Worm (Caenorhabditis elegans) whole organism, young adult: ENCODE results near the gene fkb-1.

Experiments used
- B0035.1 ChIP-seq: sonication (generic microtip); optimal IDR thresholded peaks from 2 replicates; lab custom pipeline; 2016; ENCODE audit warnings: missing genetic modification characterization, mild to moderate bottlenecking, missing compliant biosample characterization, missing genotype, missing genetic modification reagents
- B0336.3 ChIP-seq: fragments of 200-800 bp; sonication (Bioruptor generic); IDR thresholded peaks from 2 replicates; pipeline ENCODE4 v1.3.6; 2022; ENCODE audit warnings: missing genetic modification characterization, missing compliant biosample characterization
- F23B12.7 ChIP-seq: sonication (generic microtip); optimal IDR thresholded peaks from 2 replicates; lab custom pipeline; 2017; ENCODE audit warnings: missing genetic modification characterization, mild to moderate bottlenecking, missing compliant biosample characterization, antibody characterized with exemption, moderate library complexity; ENCODE audit not compliant: insufficient read depth
- F33H1.4 ChIP-seq: fragments of 200-800 bp; sonication (Bioruptor generic); IDR thresholded peaks from 2 replicates; pipeline ENCODE4 v1.3.6; 2022; ENCODE audit warnings: missing genetic modification reagents, missing genetic modification characterization, missing compliant biosample characterization
- F37B4.10 ChIP-seq: fragments of 200-800 bp; sonication (Bioruptor generic); IDR thresholded peaks from 2 replicates; pipeline ENCODE4 v1.3.6; 2022; ENCODE audit warnings: missing genetic modification characterization, missing compliant biosample characterization
- F55B11.4 ChIP-seq: sonication (generic microtip); optimal IDR thresholded peaks from 2 replicates; lab custom pipeline; 2016; ENCODE audit warnings: missing compliant biosample characterization, missing genetic modification characterization, borderline replicate concordance; ENCODE audit not compliant: insufficient read depth
- F57A8.1 ChIP-seq: fragments of 200-800 bp; sonication (Bioruptor generic); optimal IDR thresholded peaks from 2 replicates; lab custom pipeline; 2018; ENCODE audit warnings: mild to moderate bottlenecking, missing genetic modification characterization, moderate library complexity, missing compliant biosample characterization
- Y53G8AR.9 ChIP-seq: fragments of 200-800 bp; sonication (Bioruptor generic); conservative IDR thresholded peaks from 2 replicates; pipeline ENCODE4 v1.3.6; 2022; ENCODE audit warnings: missing genetic modification reagents, missing genetic modification characterization, missing compliant biosample characterization
- ZK185.1 ChIP-seq: sonication (generic microtip); optimal IDR thresholded peaks from 2 replicates; lab custom pipeline; 2016; ENCODE audit warnings: mild to moderate bottlenecking, missing genetic modification characterization, missing compliant biosample characterization; ENCODE audit not compliant: poor library complexity, severe bottlenecking
- aptf-3 ChIP-seq: fragments of 200-800 bp; sonication (Bioruptor generic); IDR thresholded peaks from 2 replicates; pipeline ENCODE4 v1.3.6; 2022; ENCODE audit warnings: missing genetic modification characterization, missing compliant biosample characterization
- athp-1 ChIP-seq: sonication (generic microtip); optimal IDR thresholded peaks from 2 replicates; lab custom pipeline; 2017; ENCODE audit warnings: mild to moderate bottlenecking, missing genetic modification characterization, missing compliant biosample characterization
- attf-3 ChIP-seq: fragments of 200-800 bp; sonication (Bioruptor generic); conservative IDR thresholded peaks from 2 replicates; pipeline ENCODE4 v1.3.6; 2022; ENCODE audit warnings: missing genetic modification reagents, missing genetic modification characterization, missing compliant biosample characterization
- attf-5 ChIP-seq: fragments of 200-800 bp; sonication (Bioruptor generic); optimal IDR thresholded peaks from 2 replicates; lab custom pipeline; 2018; ENCODE audit warnings: mild to moderate bottlenecking, missing genetic modification characterization, missing compliant biosample characterization
- bed-1 ChIP-seq: fragments of 200-800 bp; sonication (Bioruptor generic); IDR thresholded peaks from 2 replicates; pipeline ENCODE4 v1.3.6; 2022; ENCODE audit warnings: missing genetic modification reagents, missing genetic modification characterization, missing compliant biosample characterization
- ccch-3 ChIP-seq: fragments of 200-800 bp; sonication (Bioruptor generic); optimal IDR thresholded peaks from 2 replicates; lab custom pipeline; 2018; ENCODE audit warnings: mild to moderate bottlenecking, missing genetic modification characterization, missing compliant biosample characterization
- cebp-1 ChIP-seq, 2 experiments: fragments of 200-800 bp in 1 of 2; sonication (Bioruptor generic) in 1 of 2; sonication (generic microtip) in 1 of 2; IDR thresholded peaks in 1 of 2; optimal IDR thresholded peaks in 1 of 2; 2 replicates each; pipeline versions ENCODE4 v1.3.6 to Lab custom; 2017 to 2022; ENCODE audit warnings: missing compliant biosample characterization in 2 of 2, missing genetic modification characterization in 2 of 2, mild to moderate bottlenecking in 1 of 2, missing genetic modification reagents in 1 of 2, moderate library complexity in 1 of 2
- dox-1 ChIP-seq: fragments of 200-800 bp; sonication (Bioruptor generic); IDR thresholded peaks from 2 replicates; pipeline ENCODE4 v1.3.6; 2022; ENCODE audit warnings: missing genetic modification reagents, missing genetic modification characterization, missing compliant biosample characterization
- ets-4 ChIP-seq: fragments of 200-800 bp; sonication (Bioruptor generic); optimal IDR thresholded peaks from 2 replicates; lab custom pipeline; 2018; ENCODE audit warnings: mild to moderate bottlenecking, missing genetic modification characterization, missing compliant biosample characterization
- gei-17 ChIP-seq: fragments of 200-800 bp; sonication (Bioruptor generic); optimal IDR thresholded peaks from 2 replicates; lab custom pipeline; 2018; ENCODE audit warnings: mild to moderate bottlenecking, missing genetic modification characterization, missing compliant biosample characterization
- hlh-12 ChIP-seq: sonication (generic microtip); optimal IDR thresholded peaks from 2 replicates; lab custom pipeline; 2016; ENCODE audit warnings: missing genetic modification characterization, missing compliant biosample characterization
- hlh-26 ChIP-seq: fragments of 200-800 bp; sonication (Bioruptor generic); conservative IDR thresholded peaks from 2 replicates; pipeline ENCODE4 v1.3.6; 2022; ENCODE audit warnings: missing genetic modification reagents, missing genetic modification characterization, missing compliant biosample characterization
- hrde-1 ChIP-seq: sonication (generic microtip); optimal IDR thresholded peaks from 2 replicates; lab custom pipeline; 2016; ENCODE audit warnings: missing genetic modification characterization, mild to moderate bottlenecking, missing compliant biosample characterization, moderate library complexity, missing genotype, missing genetic modification reagents, borderline replicate concordance
- hsf-1 ChIP-seq: fragments of 200-800 bp; sonication (Bioruptor generic); IDR thresholded peaks from 2 replicates; pipeline ENCODE4 v1.3.6; 2022; ENCODE audit warnings: missing genetic modification reagents, missing genetic modification characterization, missing compliant biosample characterization
- let-607 ChIP-seq, 2 experiments: fragments of 200-800 bp in 1 of 2; sonication (Bioruptor generic) in 1 of 2; sonication (generic microtip) in 1 of 2; optimal IDR thresholded peaks; 2 replicates each; lab custom pipeline; 2016 to 2018; ENCODE audit warnings: mild to moderate bottlenecking in 2 of 2, missing compliant biosample characterization in 2 of 2, missing genetic modification characterization in 2 of 2, moderate library complexity in 2 of 2, missing genotype in 1 of 2
- lin-26 ChIP-seq: fragments of 200-800 bp; sonication (Bioruptor generic); IDR thresholded peaks from 2 replicates; pipeline ENCODE4 v1.3.6; 2022; ENCODE audit warnings: missing genetic modification reagents, missing genetic modification characterization, missing compliant biosample characterization
- lin-35 ChIP-seq, 3 experiments: fragments of 150-350 bp in 2 of 3; sonication (generic microtip) in 1 of 3; optimal IDR thresholded peaks; 2 replicates each; lab custom pipeline; 2014 to 2018; ENCODE audit warnings: missing biosample characterization in 3 of 3, missing genetic modification characterization in 3 of 3, missing genetic modification reagents in 3 of 3
- lin-40 ChIP-seq: sonication (generic microtip); optimal IDR thresholded peaks from 2 replicates; lab custom pipeline; 2016; ENCODE audit warnings: missing genetic modification characterization, mild to moderate bottlenecking, missing compliant biosample characterization, missing genotype, missing genetic modification reagents
- lin-54 ChIP-seq: fragments of 200-800 bp; sonication (Bioruptor generic); optimal IDR thresholded peaks from 2 replicates; lab custom pipeline; 2018; ENCODE audit warnings: mild to moderate bottlenecking, missing genetic modification characterization, missing compliant biosample characterization
- lsl-1 ChIP-seq: fragments of 200-800 bp; sonication (Bioruptor generic); optimal IDR thresholded peaks from 2 replicates; lab custom pipeline; 2018; ENCODE audit warnings: mild to moderate bottlenecking, missing genetic modification characterization, moderate library complexity, missing compliant biosample characterization
- madf-6 ChIP-seq: fragments of 200-800 bp; sonication (Bioruptor generic); IDR thresholded peaks from 2 replicates; pipeline ENCODE4 v1.3.6; 2022; ENCODE audit warnings: missing genetic modification reagents, missing genetic modification characterization, missing compliant biosample characterization
- mcd-1 ChIP-seq: fragments of 200-800 bp; sonication (Bioruptor generic); IDR thresholded peaks from 2 replicates; pipeline ENCODE4 v1.3.6; 2022; ENCODE audit warnings: missing genetic modification reagents, missing genetic modification characterization, missing compliant biosample characterization
- nfya-1 ChIP-seq: sonication (generic microtip); optimal IDR thresholded peaks from 2 replicates; lab custom pipeline; 2017; ENCODE audit warnings: antibody characterized with exemption, missing compliant biosample characterization, missing genetic modification characterization, borderline replicate concordance; ENCODE audit not compliant: insufficient read depth
- nfyb-1 ChIP-seq: fragments of 200-800 bp; sonication (Bioruptor generic); IDR thresholded peaks from 2 replicates; pipeline ENCODE4 v1.3.6; 2022; ENCODE audit warnings: missing genetic modification reagents, missing genetic modification characterization, missing compliant biosample characterization
- nhr-80 ChIP-seq: sonication (generic microtip); optimal IDR thresholded peaks from 2 replicates; lab custom pipeline; 2016; ENCODE audit warnings: missing genetic modification characterization, missing compliant biosample characterization
- repo-1 ChIP-seq: sonication (generic microtip); optimal IDR thresholded peaks from 2 replicates; lab custom pipeline; 2017; ENCODE audit warnings: mild to moderate bottlenecking, missing genetic modification characterization, missing compliant biosample characterization
- sea-2 ChIP-seq: fragments of 200-800 bp; sonication (Bioruptor generic); IDR thresholded peaks from 2 replicates; pipeline ENCODE4 v1.3.6; 2022; ENCODE audit warnings: missing genetic modification characterization, missing compliant biosample characterization
- tlf-1 ChIP-seq: fragments of 200-800 bp; sonication (Bioruptor generic); optimal IDR thresholded peaks from 2 replicates; lab custom pipeline; 2018; ENCODE audit warnings: mild to moderate bottlenecking, missing genetic modification characterization, missing compliant biosample characterization
- xnd-1 ChIP-seq: sonication (generic microtip); optimal IDR thresholded peaks from 2 replicates; lab custom pipeline; 2016; ENCODE audit warnings: missing genotype, missing genetic modification reagents, missing genetic modification characterization, missing compliant biosample characterization
- ztf-25 ChIP-seq: fragments of 200-800 bp; sonication (Bioruptor generic); IDR thresholded peaks from 2 replicates; pipeline ENCODE4 v1.3.6; 2022; ENCODE audit warnings: missing genetic modification reagents, missing genetic modification characterization, missing compliant biosample characterization
- ztf-26 ChIP-seq: sonication (generic microtip); optimal IDR thresholded peaks from 2 replicates; lab custom pipeline; 2017; ENCODE audit warnings: missing genetic modification characterization, missing compliant biosample characterization

Gene fkb-1

ce11 chrIV:11015881-11016280, 20.5 kb upstream of the fkb-1 start, which contains the start of gene F13H10.3 (continued):
- TF ChIP-seq ZK185.1 (no peak), hsf-1 (GFP tag; lab: Robert Waterston, UW) (no peak), attf-3 (GFP tag; lab: Robert Waterston, UW) (no peak), F55B11.4 (tag; lab: Kevin White, UChicago) (no peak), B0035.1 (tag; lab: Kevin White, UChicago) (no peak)

DNA sequence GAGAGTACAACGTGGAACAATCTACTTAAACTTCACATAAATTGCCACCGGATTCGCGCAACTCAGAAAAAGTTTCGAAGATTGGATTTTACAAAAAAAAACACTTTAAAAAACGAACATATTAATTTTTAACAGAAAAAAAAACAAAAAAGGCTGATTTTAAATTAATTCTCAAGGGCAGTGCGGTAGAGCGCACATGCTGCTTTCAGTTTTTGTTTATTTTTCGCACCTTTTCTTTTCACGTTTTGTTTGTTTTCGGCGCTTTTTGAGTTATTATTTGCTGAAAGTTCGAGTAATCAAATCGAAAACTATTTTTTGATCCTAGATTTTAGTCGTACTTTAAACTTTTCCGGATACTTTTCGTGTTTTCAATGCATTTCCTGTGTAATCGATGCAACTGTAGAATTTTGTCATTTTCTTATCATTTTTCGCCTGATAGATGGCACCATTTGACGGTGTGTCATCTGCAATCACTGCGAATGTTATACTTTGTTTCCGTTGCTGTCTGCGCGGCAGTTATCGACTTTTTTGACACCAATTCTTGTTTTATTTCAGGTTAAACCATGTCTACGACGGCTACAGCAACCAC, 16.3 kb upstream of the fkb-1 start, which contains the start of gene F13H10.8:
TSS of gene F13H10.8 (plus strand) at position 556 of the 589 bp plus-strand sequence.
- TF ChIP-seq nhr-80 (tag; lab: Kevin White, UChicago) (peak; percentile 85), ets-4 (GFP tag; lab: Kevin White, UChicago) (peak; percentile 16), let-607 (tag; optimal IDR thresholded peaks at IDR 0.05; lab: Kevin White, UChicago) (peak; percentile 13 to 15), bed-1 (GFP tag; lab: Robert Waterston, UW) (no peak), gei-17 (GFP tag; lab: Kevin White, UChicago) (no peak), hlh-12 (tag; lab: Kevin White, UChicago) (no peak), madf-6 (no peak), nfyb-1 (GFP tag; lab: Robert Waterston, UW) (0 out of 2 replicates have a peak, but pooled peaks have one; percentile 9), F23B12.7 (tag; lab: Kevin White, UChicago) (peak; percentile 39), attf-5 (GFP tag; lab: Kevin White, UChicago) (peak; percentile 52), lin-35 (GFP tag; optimal IDR thresholded peaks at IDR 0.05; lab: Kevin White, UChicago) (peak in 1 of 3 experiments; percentile 23), mcd-1 (peak; percentile 82), tlf-1 (GFP tag; lab: Kevin White, UChicago) (no peak), dox-1 (peak; percentile 8; the same call in 1 of the 2 replicates), athp-1 (tag; lab: Kevin White, UChicago) (no peak)
- TF ChIP-seq, all 124 proteins: peak for 9

DNA sequence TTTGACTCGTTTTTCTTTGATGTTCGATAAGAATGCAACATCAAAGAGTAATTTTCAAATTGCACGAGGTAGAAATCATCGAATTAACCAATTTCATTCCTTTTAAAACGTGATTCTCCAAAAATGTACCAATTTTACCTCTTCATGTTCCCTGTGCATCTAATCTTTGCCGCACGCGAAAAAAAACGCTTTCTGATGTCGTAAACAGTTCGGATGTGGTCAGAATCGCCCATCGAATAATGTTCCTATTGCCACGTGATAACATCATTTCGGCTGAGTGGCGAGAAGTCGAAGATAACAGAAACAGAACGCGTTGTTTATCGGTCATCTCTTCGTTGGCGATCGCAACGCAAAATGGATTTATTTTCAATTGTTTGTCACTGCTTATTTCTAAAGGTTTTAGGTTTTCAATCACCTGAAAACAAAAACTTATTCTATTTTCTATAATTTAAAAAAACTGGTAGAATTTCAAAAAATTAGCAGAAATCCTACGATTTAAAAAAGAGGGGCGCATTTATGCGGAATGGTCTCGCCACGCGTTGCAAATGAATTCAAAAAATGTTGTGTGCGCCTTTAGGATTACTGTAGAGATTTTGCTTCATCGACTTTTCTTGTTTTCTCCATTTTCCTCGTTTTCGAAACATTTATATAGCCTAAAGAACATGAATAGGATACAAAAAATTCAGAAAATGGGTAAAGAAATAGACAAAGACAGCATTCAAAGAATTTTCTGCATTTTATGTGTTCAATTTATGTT, 14.7 kb upstream of the fkb-1 start, which contains the start of gene mogs-1:
TSS of gene mogs-1 (minus strand) at position 417 of the 757 bp plus-strand sequence.
- TF ChIP-seq ztf-25 (GFP tag; lab: Robert Waterston, UW), result no peak
- peak; percentile 31 for TF ChIP-seq lin-54 (GFP tag; lab: Kevin White, UChicago)
- TF ChIP-seq nhr-80 (tag; lab: Kevin White, UChicago), result peak; percentile 52
- TF ChIP-seq cebp-1 (GFP tag; IDR thresholded peaks at IDR 0.05; lab: Robert Waterston, UW), result no peak
- peak; percentile 39 for TF ChIP-seq cebp-1 (tag; optimal IDR thresholded peaks at IDR 0.05; lab: Kevin White, UChicago)
- no peak for TF ChIP-seq sea-2 (GFP tag; lab: Robert Waterston, UW)
- TF ChIP-seq F33H1.4 (GFP tag; lab: Robert Waterston, UW), result peak; percentile 59; the same call in 1 of the 2 replicates
- TF ChIP-seq nfya-1 (tag; lab: Kevin White, UChicago), result no peak
- TF ChIP-seq hlh-26 (GFP tag; lab: Robert Waterston, UW), result no peak
- no peak for TF ChIP-seq ccch-3
- peak; percentile 40 for TF ChIP-seq attf-5 (GFP tag; lab: Kevin White, UChicago)
- no peak for TF ChIP-seq F37B4.10 (GFP tag; lab: Robert Waterston, UW)
- no peak for TF ChIP-seq aptf-3
- 0 out of 2 replicates have a peak, but pooled peaks have one; percentile 4 for TF ChIP-seq mcd-1
- TF ChIP-seq Y53G8AR.9 (GFP tag; lab: Robert Waterston, UW), result no peak
- TF ChIP-seq hrde-1 (tag; lab: Kevin White, UChicago), result no peak
- TF ChIP-seq lsl-1 (GFP tag; lab: Kevin White, UChicago), result peak; percentile 64
- TF ChIP-seq dox-1, result 0 out of 2 replicates have a peak, but pooled peaks have one; percentile 42
- no peak for TF ChIP-seq lin-26
- peak; percentile 57 for TF ChIP-seq ztf-26 (tag; lab: Kevin White, UChicago)
- TF ChIP-seq F57A8.1 (GFP tag; lab: Kevin White, UChicago), result no peak
- no peak for TF ChIP-seq lin-40 (tag; lab: Kevin White, UChicago)
- TF ChIP-seq xnd-1 (tag; lab: Kevin White, UChicago), result no peak
- peak; percentile 6 for TF ChIP-seq repo-1 (tag; lab: Kevin White, UChicago)
- peak in 1 of 2 experiments; percentile 25 for TF ChIP-seq let-607 (tag; optimal IDR thresholded peaks at IDR 0.05; lab: Kevin White, UChicago)
- TF ChIP-seq B0336.3, result peak; percentile 32; the same call in 1 of the 2 replicates
